Worm (Caenorhabditis elegans): ENCODE measurements around the gene T14E8.2.

The T14E8.2 gene

ce11 chrX:6542692-6543091, at the start of gene T14E8.2:
Gene T14E8.2 (plus strand): TSS chrX:6542992.
- TF ChIP-seq flt-1 (GFP tag; IDR thresholded peaks at IDR 0.05) (no peak), med-1 (GFP tag; optimal IDR thresholded peaks at IDR 0.05; ENCODE audit: insufficient read depth) (no peak)

ce11 chrX:6499736-6500135, 43.1 kb upstream of the T14E8.2 start, which contains the start of gene actl-1:
Gene actl-1 (minus strand): TSS chrX:6499836.
- TF ChIP-seq tab-1 (GFP tag; IDR thresholded peaks at IDR 0.05) (no peak), ztf-29 (GFP tag; IDR thresholded peaks at IDR 0.05) (no peak), ref-1 (GFP tag; conservative IDR thresholded peaks at IDR 0.05) (no peak), ztf-23 (GFP tag; IDR thresholded peaks at IDR 0.05) (no peak), flt-1 (GFP tag; IDR thresholded peaks at IDR 0.05) (no peak), T22C8.4 (GFP tag; IDR thresholded peaks at IDR 0.05) (no peak), klf-2 (GFP tag; conservative IDR thresholded peaks at IDR 0.05) (no peak), med-1 (GFP tag; optimal IDR thresholded peaks at IDR 0.05; ENCODE audit: insufficient read depth) (no peak), cog-1 (tag; optimal IDR thresholded peaks at IDR 0.05) (no peak)

ce11 chrX:6503148-6503547, 39.6 kb upstream of the T14E8.2 start:
- TF ChIP-seq klf-2 (GFP tag; conservative IDR thresholded peaks at IDR 0.05): no peak
- no peak for TF ChIP-seq tab-1 (GFP tag; IDR thresholded peaks at IDR 0.05)
- no peak for TF ChIP-seq T22C8.4 (GFP tag; IDR thresholded peaks at IDR 0.05)
- TF ChIP-seq ztf-23 (GFP tag; IDR thresholded peaks at IDR 0.05): no peak
- TF ChIP-seq flt-1 (GFP tag; IDR thresholded peaks at IDR 0.05): no peak
- no peak for TF ChIP-seq ref-1 (GFP tag; conservative IDR thresholded peaks at IDR 0.05)
- TF ChIP-seq med-1 (GFP tag; optimal IDR thresholded peaks at IDR 0.05; ENCODE audit: insufficient read depth): no peak
- no peak for TF ChIP-seq cog-1 (tag; optimal IDR thresholded peaks at IDR 0.05)
- TF ChIP-seq ztf-29 (GFP tag; IDR thresholded peaks at IDR 0.05): no peak

ce11 chrX:6505008-6505407, 37.8 kb upstream of the T14E8.2 start, which contains the start of gene cdf-1:
Gene cdf-1 (minus strand): TSS chrX:6505143.
- TF ChIP-seq cog-1 (tag; optimal IDR thresholded peaks at IDR 0.05) (peak; percentile 32), ztf-29 (GFP tag; IDR thresholded peaks at IDR 0.05) (no peak), ztf-23 (GFP tag; IDR thresholded peaks at IDR 0.05) (peak; percentile 27; the same call in 1 of the 2 replicates), T22C8.4 (GFP tag; IDR thresholded peaks at IDR 0.05) (no peak), flt-1 (GFP tag; IDR thresholded peaks at IDR 0.05) (no peak)

- TF ChIP-seq cog-1 (tag; optimal IDR thresholded peaks at IDR 0.05) (no peak), klf-2 (GFP tag; conservative IDR thresholded peaks at IDR 0.05) (no peak), tab-1 (GFP tag; IDR thresholded peaks at IDR 0.05) (no peak), flt-1 (GFP tag; IDR thresholded peaks at IDR 0.05) (no peak), ref-1 (GFP tag; conservative IDR thresholded peaks at IDR 0.05) (no peak), T22C8.4 (GFP tag; IDR thresholded peaks at IDR 0.05) (no peak), ztf-23 (GFP tag; IDR thresholded peaks at IDR 0.05) (no peak), med-1 (GFP tag; optimal IDR thresholded peaks at IDR 0.05; ENCODE audit: insufficient read depth) (no peak), ztf-29 (GFP tag; IDR thresholded peaks at IDR 0.05) (no peak)
These were observed 37.1 kb upstream of the T14E8.2 start, which contains the start of gene glr-8 for ce11 chrX:6505662-6506061. Gene glr-8 (plus strand): TSS chrX:6505980.

ce11 chrX:6507734-6508133, 35.1 kb upstream of the T14E8.2 start:
- no peak for TF ChIP-seq T22C8.4 (GFP tag; IDR thresholded peaks at IDR 0.05)
- TF ChIP-seq ztf-29 (GFP tag; IDR thresholded peaks at IDR 0.05): no peak
- TF ChIP-seq cog-1 (tag; optimal IDR thresholded peaks at IDR 0.05): no peak
- no peak for TF ChIP-seq ztf-23 (GFP tag; IDR thresholded peaks at IDR 0.05)
- TF ChIP-seq klf-2 (GFP tag; conservative IDR thresholded peaks at IDR 0.05): no peak

ce11 chrX:6509813-6510212, 33.0 kb upstream of the T14E8.2 start:
- TF ChIP-seq tab-1 (GFP tag; IDR thresholded peaks at IDR 0.05) (no peak), ref-1 (GFP tag; conservative IDR thresholded peaks at IDR 0.05) (no peak), cog-1 (tag; optimal IDR thresholded peaks at IDR 0.05) (no peak), ztf-29 (GFP tag; IDR thresholded peaks at IDR 0.05) (no peak), med-1 (GFP tag; optimal IDR thresholded peaks at IDR 0.05; ENCODE audit: insufficient read depth) (no peak), klf-2 (GFP tag; conservative IDR thresholded peaks at IDR 0.05) (no peak), T22C8.4 (GFP tag; IDR thresholded peaks at IDR 0.05) (no peak), ztf-23 (GFP tag; IDR thresholded peaks at IDR 0.05) (no peak), flt-1 (GFP tag; IDR thresholded peaks at IDR 0.05) (no peak)

ce11 chrX:6510627-6511026, 32.2 kb upstream of the T14E8.2 start, which contains the start of gene ttr-36:
Gene ttr-36 (plus strand): TSS chrX:6510927.
- TF ChIP-seq klf-2 (GFP tag; conservative IDR thresholded peaks at IDR 0.05) (no peak), med-1 (GFP tag; optimal IDR thresholded peaks at IDR 0.05; ENCODE audit: insufficient read depth) (no peak)

ce11 chrX:6511985-6512384, 30.8 kb upstream of the T14E8.2 start, which contains the start of gene ttr-35:
Gene ttr-35 (plus strand): TSS chrX:6512285.
- no peak for TF ChIP-seq ztf-29 (GFP tag; IDR thresholded peaks at IDR 0.05)
- no peak for TF ChIP-seq ref-1 (GFP tag; conservative IDR thresholded peaks at IDR 0.05)
- no peak for TF ChIP-seq flt-1 (GFP tag; IDR thresholded peaks at IDR 0.05)
- no peak for TF ChIP-seq T22C8.4 (GFP tag; IDR thresholded peaks at IDR 0.05)
- TF ChIP-seq ztf-23 (GFP tag; IDR thresholded peaks at IDR 0.05): no peak
- TF ChIP-seq tab-1 (GFP tag; IDR thresholded peaks at IDR 0.05): no peak
- no peak for TF ChIP-seq cog-1 (tag; optimal IDR thresholded peaks at IDR 0.05)
- no peak for TF ChIP-seq med-1 (GFP tag; optimal IDR thresholded peaks at IDR 0.05; ENCODE audit: insufficient read depth)

ce11 chrX:6514466-6514865, 28.3 kb upstream of the T14E8.2 start:
- TF ChIP-seq ref-1 (GFP tag; conservative IDR thresholded peaks at IDR 0.05) (no peak), cog-1 (tag; optimal IDR thresholded peaks at IDR 0.05) (no peak), tab-1 (GFP tag; IDR thresholded peaks at IDR 0.05) (no peak), klf-2 (GFP tag; conservative IDR thresholded peaks at IDR 0.05) (no peak), flt-1 (GFP tag; IDR thresholded peaks at IDR 0.05) (no peak), T22C8.4 (GFP tag; IDR thresholded peaks at IDR 0.05) (no peak), ztf-29 (GFP tag; IDR thresholded peaks at IDR 0.05) (no peak), ztf-23 (GFP tag; IDR thresholded peaks at IDR 0.05) (no peak), med-1 (GFP tag; optimal IDR thresholded peaks at IDR 0.05; ENCODE audit: insufficient read depth) (no peak)

Measured in whole organism, midembryonic.